Fruit fly (Drosophila melanogaster) whole organism, embryonic: Measurements from ENCODE around the gene CG6126.

ENCODE experiments used
- Asciz ChIP-seq: fragments of 200-800 bp; sonication (Bioruptor generic); optimal IDR thresholded peaks from 2 replicates; lab custom pipeline; 2017; ENCODE audit warnings: missing biosample characterization, mild to moderate bottlenecking, missing genetic modification characterization, missing genetic modification reagents
- Atf3 ChIP-seq: fragments of 200-800 bp; sonication (Bioruptor generic); optimal IDR thresholded peaks from 3 replicates; lab custom pipeline; 2016; ENCODE audit warnings: missing biosample characterization, missing genetic modification characterization
- B-H2 ChIP-seq: fragments of 200-800 bp; sonication (Bioruptor generic); optimal IDR thresholded peaks from 2 replicates; lab custom pipeline; 2018; ENCODE audit warnings: missing biosample characterization, mild to moderate bottlenecking, missing genetic modification characterization
- CG10565 ChIP-seq: fragments of 200-800 bp; sonication (Bioruptor generic); optimal IDR thresholded peaks from 3 replicates; lab custom pipeline; 2016; ENCODE audit warnings: missing biosample characterization, mild to moderate bottlenecking, missing genetic modification characterization
- CG12104 ChIP-seq: fragments of 200-800 bp; sonication (Bioruptor generic); optimal IDR thresholded peaks from 3 replicates; lab custom pipeline; 2016; ENCODE audit warnings: missing biosample characterization, missing genetic modification characterization
- CG12236 ChIP-seq: fragments of 200-800 bp; sonication (Bioruptor generic); optimal IDR thresholded peaks from 2 replicates; lab custom pipeline; 2016; ENCODE audit warnings: missing biosample characterization, missing genetic modification characterization
- CG13424 ChIP-seq: fragments of 200-800 bp; sonication (Bioruptor generic); optimal IDR thresholded peaks from 2 replicates; lab custom pipeline; 2019; ENCODE audit warnings: missing biosample characterization, mild to moderate bottlenecking, missing genetic modification characterization, moderate library complexity
- CG16813 ChIP-seq: fragments of 200-800 bp; sonication (Bioruptor generic); IDR thresholded peaks from 3 replicates; pipeline ENCODE4 v1.3.6; 2022; ENCODE audit warnings: missing biosample characterization, missing genetic modification characterization; ENCODE audit not compliant: partially characterized antibody
- CG16815 ChIP-seq: fragments of 200-800 bp; sonication (Bioruptor generic); optimal IDR thresholded peaks from 3 replicates; lab custom pipeline; 2017; ENCODE audit warnings: missing biosample characterization, mild to moderate bottlenecking, missing genetic modification characterization
- CG16863 ChIP-seq: fragments of 200-800 bp; sonication (Bioruptor generic); optimal IDR thresholded peaks from 3 replicates; lab custom pipeline; 2016; ENCODE audit warnings: missing biosample characterization, missing genetic modification characterization
- CG17186 ChIP-seq: fragments of 200-800 bp; sonication (Bioruptor generic); optimal IDR thresholded peaks from 3 replicates; lab custom pipeline; 2017; ENCODE audit warnings: missing biosample characterization, missing genetic modification reagents, missing genetic modification characterization
- CG17359 ChIP-seq: fragments of 200-800 bp; sonication (Bioruptor generic); optimal IDR thresholded peaks from 3 replicates; lab custom pipeline; 2018; ENCODE audit warnings: missing biosample characterization, mild to moderate bottlenecking, missing genetic modification characterization, moderate library complexity
- CG17802 ChIP-seq: fragments of 200-800 bp; sonication (Bioruptor generic); optimal IDR thresholded peaks from 2 replicates; lab custom pipeline; 2018; ENCODE audit warnings: missing biosample characterization, mild to moderate bottlenecking, missing genetic modification characterization, moderate library complexity
- CG18262 ChIP-seq: fragments of 200-800 bp; optimal IDR thresholded peaks from 3 replicates; lab custom pipeline; 2019; ENCODE audit warnings: missing biosample characterization, mild to moderate bottlenecking, missing genetic modification characterization, moderate library complexity
- CG18476 ChIP-seq: fragments of 200-800 bp; sonication (Bioruptor generic); optimal IDR thresholded peaks from 2 replicates; lab custom pipeline; 2016; ENCODE audit warnings: missing biosample characterization, mild to moderate bottlenecking, missing genetic modification characterization
- CG18599 ChIP-seq: fragments of 200-800 bp; sonication (Bioruptor generic); optimal IDR thresholded peaks from 3 replicates; lab custom pipeline; 2017; ENCODE audit warnings: missing biosample characterization, missing genetic modification characterization, mild to moderate bottlenecking, moderate library complexity, missing genetic modification reagents
- CG2129 ChIP-seq: fragments of 200-800 bp; sonication (Bioruptor generic); IDR thresholded peaks from 2 replicates; pipeline ENCODE4 v1.3.6; 2022; ENCODE audit warnings: missing biosample characterization, missing genetic modification characterization; ENCODE audit not compliant: partially characterized antibody
- CG2678 ChIP-seq: fragments of 200-800 bp; sonication (Bioruptor generic); optimal IDR thresholded peaks from 3 replicates; lab custom pipeline; 2019; ENCODE audit warnings: missing biosample characterization, mild to moderate bottlenecking, missing genetic modification characterization, moderate library complexity
- CG30431 ChIP-seq: fragments of 200-800 bp; sonication (Bioruptor generic); optimal IDR thresholded peaks from 2 replicates; lab custom pipeline; 2017; ENCODE audit warnings: missing biosample characterization, missing genetic modification characterization
- CG4404 ChIP-seq: fragments of 200-800 bp; sonication (Bioruptor generic); IDR thresholded peaks from 2 replicates; pipeline ENCODE4 v1.3.6; 2022; ENCODE audit warnings: missing biosample characterization, missing genetic modification characterization
- CG6272 ChIP-seq: fragments of 200-800 bp; sonication (Bioruptor generic); IDR thresholded peaks from 2 replicates; pipeline ENCODE4 v1.3.6; 2022; ENCODE audit warnings: missing biosample characterization, missing genetic modification characterization
- CG7928 ChIP-seq: fragments of 200-800 bp; sonication (Bioruptor generic); optimal IDR thresholded peaks from 2 replicates; lab custom pipeline; 2017; ENCODE audit warnings: missing biosample characterization, mild to moderate bottlenecking, missing genetic modification characterization
- CG8281 ChIP-seq: fragments of 200-800 bp; sonication (Bioruptor generic); optimal IDR thresholded peaks from 2 replicates; lab custom pipeline; 2018; ENCODE audit warnings: missing biosample characterization, mild to moderate bottlenecking, missing genetic modification characterization, moderate library complexity
- CG8944 ChIP-seq: fragments of 200-800 bp; sonication (Bioruptor generic); optimal IDR thresholded peaks from 3 replicates; lab custom pipeline; 2016; ENCODE audit warnings: missing biosample characterization, missing genetic modification characterization
- CG9932 ChIP-seq: fragments of 200-800 bp; sonication (Bioruptor generic); IDR thresholded peaks from 2 replicates; pipeline ENCODE4 v1.3.6; 2022; ENCODE audit warnings: missing biosample characterization, missing genetic modification characterization
- CoRest ChIP-seq: fragments of 200-800 bp; sonication (Bioruptor generic); optimal IDR thresholded peaks from 3 replicates; lab custom pipeline; 2018; ENCODE audit warnings: missing biosample characterization, mild to moderate bottlenecking, missing genetic modification characterization, moderate library complexity
- D19A ChIP-seq: fragments of 200-800 bp; optimal IDR thresholded peaks from 3 replicates; lab custom pipeline; 2019; ENCODE audit warnings: missing biosample characterization, mild to moderate bottlenecking, missing genetic modification characterization, moderate library complexity
- Dek ChIP-seq: fragments of 200-800 bp; sonication (Bioruptor generic); optimal IDR thresholded peaks from 3 replicates; lab custom pipeline; 2019; ENCODE audit warnings: missing biosample characterization, mild to moderate bottlenecking, missing genetic modification characterization, moderate library complexity
- Drgx ChIP-seq: fragments of 200-800 bp; sonication (Bioruptor generic); IDR thresholded peaks from 2 replicates; pipeline ENCODE4 v1.3.6; 2022; ENCODE audit warnings: missing biosample characterization, missing genetic modification characterization
- Hey ChIP-seq: fragments of 200-800 bp; sonication (Bioruptor generic); optimal IDR thresholded peaks from 3 replicates; lab custom pipeline; 2018; ENCODE audit warnings: missing biosample characterization, mild to moderate bottlenecking, missing genetic modification characterization
- Hr78 ChIP-seq, 2 experiments: fragments of 200-800 bp in 1 of 2; fragments of >200 bp in 1 of 2; sonication (Bioruptor generic) in 1 of 2; optimal IDR thresholded peaks; 2 replicates each; lab custom pipeline; 2017 to 2019; ENCODE audit warnings: missing biosample characterization in 2 of 2, missing genetic modification characterization in 2 of 2, mild to moderate bottlenecking in 1 of 2, moderate library complexity in 1 of 2
- NFAT ChIP-seq: fragments of 200-800 bp; sonication (Bioruptor generic); IDR thresholded peaks from 2 replicates; pipeline ENCODE4 v1.3.6; 2022; ENCODE audit warnings: missing biosample characterization, missing genetic modification characterization
- Optix ChIP-seq: fragments of 200-800 bp; sonication (Bioruptor generic); IDR thresholded peaks from 3 replicates; pipeline ENCODE4 v1.3.6; 2022; ENCODE audit warnings: missing biosample characterization, missing genetic modification characterization
- TFAM ChIP-seq: fragments of 200-800 bp; sonication (Bioruptor generic); optimal IDR thresholded peaks from 2 replicates; lab custom pipeline; 2017; ENCODE audit warnings: missing biosample characterization, missing genetic modification characterization, inconsistent platforms
- Taf1 ChIP-seq: fragments of 200-800 bp; sonication (Bioruptor generic); IDR thresholded peaks from 2 replicates; pipeline ENCODE4 v1.3.6; 2022; ENCODE audit warnings: missing biosample characterization, missing genetic modification characterization
- bigmax ChIP-seq: fragments of 200-800 bp; sonication (Bioruptor generic); optimal IDR thresholded peaks from 2 replicates; lab custom pipeline; 2018; ENCODE audit warnings: missing biosample characterization, mild to moderate bottlenecking, missing genetic modification characterization
- chif ChIP-seq, 2 experiments: fragments of 200-800 bp; sonication (Bioruptor generic); optimal IDR thresholded peaks; 3 replicates each; lab custom pipeline; 2016; ENCODE audit warnings: missing biosample characterization in 2 of 2, missing genetic modification characterization in 2 of 2
- danr ChIP-seq: fragments of 200-800 bp; sonication (Bioruptor generic); IDR thresholded peaks from 2 replicates; pipeline ENCODE4 v1.3.6; 2022; ENCODE audit warnings: missing biosample characterization, missing genetic modification characterization
- dmrt11E ChIP-seq: fragments of 200-800 bp; sonication (Bioruptor generic); optimal IDR thresholded peaks from 3 replicates; lab custom pipeline; 2018; ENCODE audit warnings: missing biosample characterization, mild to moderate bottlenecking, missing genetic modification characterization, moderate library complexity
- esg ChIP-seq: fragments of 200-800 bp; sonication (Bioruptor generic); conservative IDR thresholded peaks from 2 replicates; pipeline ENCODE4 v1.3.6; 2022; ENCODE audit warnings: missing biosample characterization, missing genetic modification characterization
- ewg ChIP-seq: fragments of 200-800 bp; sonication (Bioruptor generic); optimal IDR thresholded peaks from 3 replicates; lab custom pipeline; 2017; ENCODE audit warnings: mild to moderate bottlenecking, missing biosample characterization, missing genetic modification reagents, missing genetic modification characterization
- gsb ChIP-seq: fragments of 200-800 bp; sonication (Bioruptor generic); IDR thresholded peaks from 2 replicates; pipeline ENCODE4 v1.3.6; 2022; ENCODE audit warnings: missing biosample characterization, missing genetic modification characterization
- nerfin-1 ChIP-seq: fragments of 200-800 bp; sonication (Bioruptor generic); optimal IDR thresholded peaks from 3 replicates; lab custom pipeline; 2019; ENCODE audit warnings: missing biosample characterization, mild to moderate bottlenecking, missing genetic modification characterization, moderate library complexity
- odd ChIP-seq: fragments of 200-800 bp; sonication (Bioruptor generic); optimal IDR thresholded peaks from 2 replicates; lab custom pipeline; 2017; ENCODE audit warnings: missing biosample characterization, mild to moderate bottlenecking, missing genetic modification characterization
- onecut ChIP-seq: fragments of 200-800 bp; sonication (Bioruptor generic); IDR thresholded peaks from 2 replicates; pipeline ENCODE4 v1.3.6; 2022; ENCODE audit warnings: missing biosample characterization, missing genetic modification characterization
- otp ChIP-seq: fragments of 200-800 bp; sonication (Bioruptor generic); IDR thresholded peaks from 3 replicates; pipeline ENCODE4, ENCODE4 v1.3.6; 2022; ENCODE audit warnings: missing biosample characterization, missing genetic modification characterization
- sqz ChIP-seq: fragments of 200-800 bp; sonication (Bioruptor generic); optimal IDR thresholded peaks from 3 replicates; lab custom pipeline; 2018; ENCODE audit warnings: missing biosample characterization, mild to moderate bottlenecking, missing genetic modification characterization
- ssp ChIP-seq: fragments of 200-800 bp; sonication (Bioruptor generic); IDR thresholded peaks from 2 replicates; pipeline ENCODE4 v1.3.6; 2022; ENCODE audit warnings: missing biosample characterization, missing genetic modification characterization
- ttk ChIP-seq: fragments of 200-800 bp; sonication (Bioruptor generic); IDR thresholded peaks from 2 replicates; pipeline ENCODE4 v2.1.2; 2022; ENCODE audit warnings: missing biosample characterization, missing genetic modification characterization

The CG6126 gene

DNA sequence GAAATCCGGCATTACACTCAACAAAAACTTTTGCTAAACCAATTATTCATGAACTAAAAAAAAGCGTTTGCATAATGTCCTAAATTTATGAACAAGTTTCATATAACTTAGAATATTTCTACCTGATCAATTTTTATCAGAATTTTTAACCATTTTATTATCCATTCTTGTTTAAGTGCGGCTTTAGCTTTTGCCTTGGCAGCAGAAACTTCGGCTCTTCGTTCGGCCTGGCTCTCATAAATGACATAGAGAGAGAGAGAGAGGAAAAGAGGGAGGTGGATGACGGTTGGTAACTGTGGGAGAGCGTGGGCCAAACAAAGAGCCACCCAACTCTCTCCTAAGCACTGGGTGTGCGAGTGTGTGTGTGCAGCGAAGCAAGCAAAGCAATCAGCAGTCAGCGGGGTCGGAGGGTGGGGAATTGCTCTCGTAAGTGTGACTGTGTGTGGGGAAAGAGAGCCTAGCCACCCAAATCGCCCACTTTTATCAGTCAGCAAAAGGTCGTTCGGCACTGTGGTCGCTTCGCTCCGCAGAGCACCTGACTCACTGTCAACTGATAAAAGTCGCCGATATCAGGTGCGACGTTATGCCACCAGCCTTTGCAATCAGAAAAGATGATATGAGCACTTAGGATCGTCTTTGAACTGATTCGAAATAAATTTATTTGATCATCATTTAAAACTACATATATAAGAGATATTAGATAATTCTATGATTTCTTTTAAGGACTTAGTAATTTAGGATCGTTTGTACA is 21.7 kb upstream of the CG6126 start (continued):
- TF ChIP-seq esg (GFP tag; lab: Robert Waterston, UW) = no peak
- peak; percentile 95 for TF ChIP-seq onecut
- peak; percentile 87 for TF ChIP-seq CG17186 (GFP tag; lab: Kevin White, UChicago)
- TF ChIP-seq odd (GFP tag; lab: Kevin White, UChicago) = peak; percentile 96
- TF ChIP-seq Atf3 (GFP tag; lab: Kevin White, UChicago) = peak; percentile 97
- peak; percentile 76 for TF ChIP-seq B-H2 (GFP tag; lab: Kevin White, UChicago)
- peak; percentile 95 for TF ChIP-seq sqz (GFP tag; lab: Kevin White, UChicago)
- peak; percentile 59 for TF ChIP-seq Hey (tag; lab: Kevin White, UChicago)
- TF ChIP-seq NFAT (GFP tag; lab: Robert Waterston, UW) = no peak
- no peak for TF ChIP-seq gsb (GFP tag; lab: Robert Waterston, UW)
- peak; percentile 86 for TF ChIP-seq CG8281 (tag; lab: Kevin White, UChicago)
- no peak for TF ChIP-seq ttk (GFP tag; lab: Robert Waterston, UW)
- peak; percentile 96 for TF ChIP-seq CG12236 (GFP tag; lab: Kevin White, UChicago)
- TF ChIP-seq chif (GFP tag; optimal IDR thresholded peaks at IDR 0.05; lab: Kevin White, UChicago) = peak; percentile 97
- no peak for TF ChIP-seq CG9932
- TF ChIP-seq CG12104 (GFP tag; lab: Kevin White, UChicago) = peak; percentile 96
- TF ChIP-seq CG17802 (tag; lab: Kevin White, UChicago) = peak; percentile 89
- peak; percentile 78 for TF ChIP-seq bigmax (GFP tag; lab: Kevin White, UChicago)
- TF ChIP-seq CG2129 (GFP tag; lab: Robert Waterston, UW) = no peak
- peak; percentile 98 for TF ChIP-seq CG18262 (tag; lab: Kevin White, UChicago)
- peak; percentile 86 for TF ChIP-seq TFAM
- no peak for TF ChIP-seq Drgx (GFP tag; lab: Robert Waterston, UW)
- no peak for TF ChIP-seq danr (GFP tag; lab: Robert Waterston, UW)
- TF ChIP-seq CG17359 (tag; lab: Kevin White, UChicago) = peak; percentile 99
- peak; percentile 98 for TF ChIP-seq Dek (tag; lab: Kevin White, UChicago)
- peak; percentile 96 for TF ChIP-seq nerfin-1 (tag; lab: Kevin White, UChicago)
- TF ChIP-seq CG16863 (GFP tag; lab: Kevin White, UChicago) = peak; percentile 97
- peak in 1 of 2 experiments; percentile 93 for TF ChIP-seq Hr78 (GFP tag; optimal IDR thresholded peaks at IDR 0.05; lab: Kevin White, UChicago)
- peak; percentile 98 for TF ChIP-seq CG18476 (GFP tag; lab: Kevin White, UChicago)
- TF ChIP-seq CG18599 = peak; percentile 99
- TF ChIP-seq CoRest (tag; lab: Kevin White, UChicago) = peak; percentile 98
- peak; percentile 97 for TF ChIP-seq dmrt11E
- peak; percentile 76 for TF ChIP-seq CG7928 (GFP tag; lab: Kevin White, UChicago)
- no peak for TF ChIP-seq otp (GFP tag; lab: Robert Waterston, UW)
- peak; percentile 99 for TF ChIP-seq CG2678
- TF ChIP-seq CG6272 = peak; percentile 96
- TF ChIP-seq CG13424 = peak; percentile 98
- TF ChIP-seq CG30431 = peak; percentile 91
- TF ChIP-seq D19A (tag; lab: Kevin White, UChicago) = peak; percentile 96
- no peak for TF ChIP-seq Optix (GFP tag; lab: Robert Waterston, UW)
- peak; percentile 89 for TF ChIP-seq CG10565 (GFP tag; lab: Kevin White, UChicago)
- TF ChIP-seq Taf1 (GFP tag; lab: Robert Waterston, UW) = no peak
- TF ChIP-seq Asciz = peak; percentile 98
- peak; percentile 93 for TF ChIP-seq ewg (GFP tag; lab: Kevin White, UChicago)
- TF ChIP-seq CG8944 (GFP tag; lab: Kevin White, UChicago) = peak; percentile 97
- no peak for TF ChIP-seq ssp (GFP tag; lab: Robert Waterston, UW)
- no peak for TF ChIP-seq CG16813
- TF ChIP-seq CG16815 (GFP tag; lab: Kevin White, UChicago) = peak; percentile 89
- no peak for TF ChIP-seq CG4404 (GFP tag; lab: Robert Waterston, UW)
